Worm (Caenorhabditis elegans) whole organism, young adult: Measurements from ENCODE around the gene M199.136.

Experiments used
- F52B5.7 ChIP-seq: sonication (generic microtip); optimal IDR thresholded peaks from 2 replicates; lab custom pipeline; 2016; ENCODE audit warnings: mild to moderate bottlenecking, missing genetic modification characterization, missing compliant biosample characterization
- K12H6.12 ChIP-seq: fragments of 200-800 bp; sonication (Bioruptor generic); optimal IDR thresholded peaks from 2 replicates; lab custom pipeline; 2018; ENCODE audit warnings: mild to moderate bottlenecking, missing genetic modification characterization, missing compliant biosample characterization
- ama-1 ChIP-seq, 3 experiments: fragments of 150-350 bp in 1 of 3; sonication (generic microtip) in 2 of 3; optimal IDR thresholded peaks; 2 replicates each; lab custom pipeline; 2014 to 2018; ENCODE audit warnings: missing biosample characterization in 2 of 3, missing genetic modification characterization in 2 of 3, missing genetic modification reagents in 2 of 3
- nhr-80 ChIP-seq: sonication (generic microtip); optimal IDR thresholded peaks from 2 replicates; lab custom pipeline; 2016; ENCODE audit warnings: missing genetic modification characterization, missing compliant biosample characterization
- rcor-1 ChIP-seq: fragments of 200-800 bp; sonication (Bioruptor generic); IDR thresholded peaks from 2 replicates; pipeline ENCODE4 v1.3.6; 2022; ENCODE audit warnings: missing genetic modification reagents, missing genetic modification characterization, missing compliant biosample characterization
- ztf-18 ChIP-seq: sonication (generic microtip); optimal IDR thresholded peaks from 2 replicates; lab custom pipeline; 2016; ENCODE audit warnings: missing genotype, mild to moderate bottlenecking, missing genetic modification characterization, missing compliant biosample characterization

DNA sequence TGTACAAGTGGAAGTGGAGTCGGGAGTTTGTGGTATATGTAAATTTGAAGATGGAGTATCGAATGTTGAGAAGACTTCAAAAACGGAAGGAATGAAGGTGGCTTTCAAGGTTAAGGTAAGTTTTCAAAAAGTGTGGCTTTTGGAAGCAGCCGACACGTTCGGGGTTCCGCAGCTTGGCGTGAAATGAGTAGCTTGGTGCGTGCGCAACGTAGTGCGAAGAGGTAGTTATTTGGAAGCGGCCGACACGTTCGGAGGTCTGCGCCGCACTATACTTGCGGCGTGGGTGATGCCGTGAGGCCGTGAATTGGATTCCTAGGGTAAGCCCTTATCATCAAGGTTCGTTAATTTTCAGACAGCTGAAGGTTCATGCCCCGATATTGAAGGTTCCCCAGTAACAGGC is 2.3 kb downstream of the M199.136 start, which contains the start of gene clec-189:
- TF ChIP-seq ama-1 (optimal IDR thresholded peaks at IDR 0.05; lab: Kevin White, UChicago) (no peak), ama-1 (GFP tag; optimal IDR thresholded peaks at IDR 0.05; lab: Kevin White, UChicago) (no peak), F52B5.7 (tag; lab: Kevin White, UChicago) (no peak), K12H6.12 (tag; lab: Kevin White, UChicago) (no peak), rcor-1 (no peak), ztf-18 (tag; lab: Kevin White, UChicago) (no peak), nhr-80 (no peak)
